Worm (Caenorhabditis elegans) whole organism, midembryonic: ENCODE measurements around the gene C27A7.9.

Source experiments
- T22C8.4 ChIP-seq: fragments of 200-800 bp; sonication (Bioruptor generic); IDR thresholded peaks from 2 replicates; pipeline ENCODE4 v1.3.6; 2022; ENCODE audit warnings: missing genetic modification characterization, missing compliant biosample characterization
- cog-1 ChIP-seq: sonication (generic microtip); optimal IDR thresholded peaks from 2 replicates; lab custom pipeline; 2016; ENCODE audit warnings: missing genetic modification characterization, missing compliant biosample characterization
- flt-1 ChIP-seq: fragments of 200-800 bp; sonication (Bioruptor generic); IDR thresholded peaks from 2 replicates; pipeline ENCODE4 v1.3.6; 2022; ENCODE audit warnings: missing genetic modification characterization, missing compliant biosample characterization
- klf-2 ChIP-seq: fragments of 200-800 bp; sonication (Bioruptor generic); conservative IDR thresholded peaks from 2 replicates; pipeline ENCODE4 v1.3.6; 2022; ENCODE audit warnings: missing genetic modification reagents, missing genetic modification characterization, missing compliant biosample characterization
- med-1 ChIP-seq: sonication (generic microtip); optimal IDR thresholded peaks from 2 replicates; lab custom pipeline; 2017; ENCODE audit warnings: missing genetic modification characterization, mild to moderate bottlenecking, missing compliant biosample characterization, antibody characterized with exemption, missing genetic modification reagents; ENCODE audit not compliant: insufficient read depth
- ref-1 ChIP-seq: fragments of 200-800 bp; sonication (Bioruptor generic); conservative IDR thresholded peaks from 2 replicates; pipeline ENCODE4 v1.3.6; 2022; ENCODE audit warnings: missing genetic modification reagents, missing genetic modification characterization, missing compliant biosample characterization
- tab-1 ChIP-seq: fragments of 200-800 bp; sonication (Bioruptor generic); IDR thresholded peaks from 2 replicates; pipeline ENCODE4 v1.3.6; 2022; ENCODE audit warnings: missing genetic modification characterization, missing compliant biosample characterization
- ztf-23 ChIP-seq: fragments of 200-800 bp; sonication (Bioruptor generic); IDR thresholded peaks from 2 replicates; pipeline ENCODE4 v1.3.6; 2022; ENCODE audit warnings: missing genetic modification reagents, missing genetic modification characterization, missing compliant biosample characterization
- ztf-29 ChIP-seq: fragments of 200-800 bp; sonication (Bioruptor generic); IDR thresholded peaks from 2 replicates; pipeline ENCODE4 v1.3.6; 2022; ENCODE audit warnings: missing genetic modification reagents, missing genetic modification characterization, missing compliant biosample characterization

Gene C27A7.9

DNA sequence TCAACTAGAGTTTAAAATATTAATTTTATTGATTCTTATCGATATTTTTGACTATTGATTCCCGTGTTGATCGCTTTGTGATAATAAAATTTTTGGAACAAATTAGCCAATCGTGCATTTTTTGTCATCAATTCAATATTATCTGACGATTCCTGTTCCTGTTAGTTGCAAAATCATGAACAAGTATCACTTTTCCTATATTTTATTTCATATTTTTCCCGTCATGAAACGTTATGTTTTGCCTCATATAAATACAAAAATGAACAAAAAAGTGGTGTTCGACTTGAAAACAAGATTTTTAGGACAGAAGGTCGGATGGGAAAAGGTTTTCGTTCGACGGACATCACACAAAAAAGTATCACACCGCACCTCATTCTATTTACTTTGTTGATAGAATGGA, 33.2 kb downstream of the C27A7.9 start, which contains the start of gene C13C4.6:
Gene C13C4.6 (plus strand): TSS at position 301 of the 400 bp plus-strand sequence.
- TF ChIP-seq cog-1: no peak

- TF ChIP-seq T22C8.4: no peak
- TF ChIP-seq ztf-29 (GFP tag; lab: Robert Waterston, UW): no peak
- TF ChIP-seq klf-2 (GFP tag; lab: Robert Waterston, UW): no peak
These were observed 34.1 kb downstream of the C27A7.9 start, which contains the start of gene C13C4.7 for ce11 chrV:12120381-12120780. C13C4.7 (minus strand) TSS chrV:12120481.

- no peak for TF ChIP-seq tab-1 (GFP tag; lab: Robert Waterston, UW)
These were observed 36.8 kb downstream of the C27A7.9 start, which contains the start of gene C13C4.8 for ce11 chrV:12117567-12118053. C13C4.8 (plus strand) TSS chrV:12118003.

DNA sequence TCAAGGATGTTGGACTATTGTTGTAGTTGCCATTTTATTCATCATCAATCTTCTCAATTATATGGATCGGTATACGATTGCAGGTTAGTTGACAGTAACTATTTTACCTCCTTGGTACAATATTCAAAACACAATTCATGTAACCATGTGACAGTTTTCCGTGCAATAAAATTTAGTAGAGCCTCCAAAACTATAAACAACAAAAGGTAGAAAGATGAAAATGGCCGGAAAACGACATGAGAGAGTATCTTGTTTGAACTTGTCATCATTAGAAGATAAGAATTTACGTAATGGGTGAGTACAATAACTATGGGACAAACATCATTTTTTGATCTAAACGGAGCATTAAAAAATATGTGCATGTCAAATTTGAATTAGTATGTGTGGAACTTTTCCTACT, 39.3 kb downstream of the C27A7.9 start:
- TF ChIP-seq cog-1 (no peak), ztf-23 (GFP tag; lab: Robert Waterston, UW) (no peak), med-1 (GFP tag; lab: Kevin White, UChicago) (no peak), flt-1 (GFP tag; lab: Robert Waterston, UW) (no peak), tab-1 (GFP tag; lab: Robert Waterston, UW) (no peak), ztf-29 (GFP tag; lab: Robert Waterston, UW) (no peak), ref-1 (GFP tag; lab: Robert Waterston, UW) (no peak), T22C8.4 (no peak), klf-2 (GFP tag; lab: Robert Waterston, UW) (no peak)

DNA sequence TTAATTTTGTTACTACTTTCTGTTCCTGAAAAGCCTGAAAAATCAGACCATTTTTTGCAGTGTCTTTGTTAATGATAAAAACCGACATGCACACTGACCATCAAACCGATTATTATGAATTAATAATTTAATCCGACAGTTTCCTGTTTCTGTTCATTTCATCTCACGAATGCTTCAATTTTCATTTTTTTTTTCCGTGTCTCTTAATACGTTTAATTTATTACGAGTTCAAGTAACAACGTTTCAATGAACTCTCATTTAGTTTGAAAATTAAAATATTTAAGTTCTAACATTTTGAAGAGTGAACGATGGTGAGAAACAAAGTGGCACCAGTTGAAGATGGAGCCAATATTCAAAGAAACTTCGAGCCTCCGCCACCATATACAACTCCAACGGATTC, 39.8 kb downstream of the C27A7.9 start, which contains the start of gene spin-1:
Gene spin-1 (plus strand): TSS at position 301 of the 400 bp plus-strand sequence.
- TF ChIP-seq ref-1 (GFP tag; lab: Robert Waterston, UW): no peak
- no peak for TF ChIP-seq tab-1 (GFP tag; lab: Robert Waterston, UW)
- no peak for TF ChIP-seq klf-2 (GFP tag; lab: Robert Waterston, UW)
- TF ChIP-seq cog-1: no peak
- TF ChIP-seq ztf-29 (GFP tag; lab: Robert Waterston, UW): no peak
- TF ChIP-seq flt-1 (GFP tag; lab: Robert Waterston, UW): no peak
- no peak for TF ChIP-seq med-1 (GFP tag; lab: Kevin White, UChicago)

DNA sequence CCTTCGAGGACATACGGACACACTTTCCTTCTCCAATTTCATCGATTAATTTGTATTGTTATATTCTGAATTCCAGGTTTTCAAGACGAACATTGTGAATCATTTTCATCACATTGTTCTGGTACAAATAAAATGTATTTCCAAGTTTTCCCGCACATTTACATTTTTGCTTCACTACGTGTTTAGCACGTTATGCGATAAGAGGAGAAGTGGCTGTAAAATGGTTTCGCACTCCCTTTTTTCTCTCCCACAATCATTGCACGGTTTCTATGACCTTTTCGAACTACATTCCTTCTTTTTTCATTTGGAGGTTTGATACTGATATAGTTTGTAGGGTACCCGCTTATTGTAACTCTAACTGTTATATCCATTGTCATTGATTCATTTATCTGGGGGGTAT, 40.7 kb downstream of the C27A7.9 start:
- TF ChIP-seq klf-2 (GFP tag; lab: Robert Waterston, UW) (no peak), ref-1 (GFP tag; lab: Robert Waterston, UW) (no peak), T22C8.4 (no peak), tab-1 (GFP tag; lab: Robert Waterston, UW) (no peak), ztf-23 (GFP tag; lab: Robert Waterston, UW) (no peak), cog-1 (no peak), ztf-29 (GFP tag; lab: Robert Waterston, UW) (no peak), med-1 (GFP tag; lab: Kevin White, UChicago) (no peak), flt-1 (GFP tag; lab: Robert Waterston, UW) (no peak)

- TF ChIP-seq med-1 (GFP tag; lab: Kevin White, UChicago): no peak
- TF ChIP-seq cog-1: no peak
- no peak for TF ChIP-seq klf-2 (GFP tag; lab: Robert Waterston, UW)
- TF ChIP-seq ztf-23 (GFP tag; lab: Robert Waterston, UW): no peak
- no peak for TF ChIP-seq tab-1 (GFP tag; lab: Robert Waterston, UW)
- no peak for TF ChIP-seq T22C8.4
- TF ChIP-seq flt-1 (GFP tag; lab: Robert Waterston, UW): no peak
- no peak for TF ChIP-seq ref-1 (GFP tag; lab: Robert Waterston, UW)
- no peak for TF ChIP-seq ztf-29 (GFP tag; lab: Robert Waterston, UW)
These were observed 43.0 kb downstream of the C27A7.9 start, which contains the start of gene lhpp-1 for ce11 chrV:12111452-12111851. lhpp-1 (minus strand) TSS chrV:12111805.

DNA sequence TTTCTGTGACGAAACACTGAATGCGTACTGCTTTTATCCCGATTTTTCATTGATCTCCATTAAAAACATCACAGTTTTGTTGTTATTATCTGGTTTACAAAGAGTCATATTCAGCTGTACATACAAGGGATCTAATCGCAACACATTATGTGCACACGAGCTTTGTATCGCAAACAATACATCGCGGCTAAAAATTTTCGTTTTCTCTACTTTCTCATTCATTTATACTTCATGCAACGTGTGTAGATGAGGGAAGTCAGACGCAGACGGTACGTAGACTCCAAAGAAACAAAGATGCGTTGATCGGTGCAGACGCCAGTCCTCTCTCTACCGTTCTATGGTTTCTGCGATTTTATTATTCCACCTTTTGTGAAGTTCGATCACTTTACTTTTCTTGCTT, 47.6 kb downstream of the C27A7.9 start, which contains the start of gene nhr-136:
Gene nhr-136 (plus strand): TSS at position 301 of the 400 bp plus-strand sequence.
- TF ChIP-seq T22C8.4: no peak
- TF ChIP-seq klf-2 (GFP tag; lab: Robert Waterston, UW): no peak
- no peak for TF ChIP-seq ztf-29 (GFP tag; lab: Robert Waterston, UW)
- TF ChIP-seq flt-1 (GFP tag; lab: Robert Waterston, UW): no peak
- no peak for TF ChIP-seq ztf-23 (GFP tag; lab: Robert Waterston, UW)
- no peak for TF ChIP-seq ref-1 (GFP tag; lab: Robert Waterston, UW)
- no peak for TF ChIP-seq tab-1 (GFP tag; lab: Robert Waterston, UW)
- no peak for TF ChIP-seq cog-1
- TF ChIP-seq med-1 (GFP tag; lab: Kevin White, UChicago): no peak
